Worm (Caenorhabditis elegans) whole organism, L2 larva: ENCODE data around the gene T25B2.4.
A peak's percentile ranks its signal among the peaks of the same experiment; 100 is the strongest.

Experiments used
- R02D3.7 ChIP-seq: fragments of 150-350 bp; optimal IDR thresholded peaks from 2 replicates; lab custom pipeline; 2014; ENCODE audit warnings: missing biosample characterization, missing genetic modification characterization
- ZK546.5 ChIP-seq: sonication (generic microtip); optimal IDR thresholded peaks from 2 replicates; lab custom pipeline; 2017; ENCODE audit warnings: missing biosample characterization, missing genetic modification characterization
- ama-1 ChIP-seq: fragments of 150-350 bp; optimal IDR thresholded peaks from 2 replicates; lab custom pipeline; 2018; ENCODE audit warnings: inconsistent platforms
- crh-2 ChIP-seq: sonication (generic microtip); optimal IDR thresholded peaks from 2 replicates; lab custom pipeline; 2017; ENCODE audit warnings: missing biosample characterization, missing genetic modification characterization
- elt-3 ChIP-seq: sonication (generic microtip); optimal IDR thresholded peaks from 2 replicates; lab custom pipeline; 2017; ENCODE audit warnings: missing biosample characterization, missing genetic modification characterization
- lsy-2 ChIP-seq, 2 experiments: fragments of 150-350 bp in 1 of 2; sonication (generic microtip) in 1 of 2; optimal IDR thresholded peaks; 2 replicates each; lab custom pipeline; 2014 to 2017; ENCODE audit warnings: missing biosample characterization in 2 of 2, missing genetic modification characterization in 2 of 2
- mbf-1 ChIP-seq: sonication (generic microtip); optimal IDR thresholded peaks from 2 replicates; lab custom pipeline; 2017; ENCODE audit warnings: missing biosample characterization, missing genetic modification characterization
- nhr-10 ChIP-seq: sonication (generic microtip); optimal IDR thresholded peaks from 2 replicates; lab custom pipeline; 2017; ENCODE audit warnings: missing biosample characterization, missing genetic modification characterization
- nhr-12 ChIP-seq: fragments of 150-350 bp; optimal IDR thresholded peaks from 2 replicates; lab custom pipeline; 2014; ENCODE audit warnings: missing biosample characterization, missing genetic modification characterization
- nhr-77 ChIP-seq: fragments of 150-350 bp; optimal IDR thresholded peaks from 2 replicates; lab custom pipeline; 2014; ENCODE audit warnings: missing biosample characterization, missing genetic modification characterization
- skn-1 ChIP-seq: sonication (generic microtip); optimal IDR thresholded peaks from 2 replicates; lab custom pipeline; 2017; ENCODE audit warnings: missing biosample characterization, missing genetic modification characterization
- sma-9 ChIP-seq, 2 experiments: fragments of 150-350 bp in 1 of 2; sonication (generic microtip) in 1 of 2; optimal IDR thresholded peaks; 2 replicates each; lab custom pipeline; 2014 to 2016; ENCODE audit warnings: missing genetic modification characterization in 2 of 2, mild to moderate bottlenecking in 1 of 2, missing biosample characterization in 1 of 2, missing compliant biosample characterization in 1 of 2, missing genetic modification reagents in 1 of 2, moderate library complexity in 1 of 2
- unc-39 ChIP-seq: fragments of 150-350 bp; optimal IDR thresholded peaks from 2 replicates; lab custom pipeline; 2014; ENCODE audit warnings: missing biosample characterization, missing genetic modification characterization

DNA sequence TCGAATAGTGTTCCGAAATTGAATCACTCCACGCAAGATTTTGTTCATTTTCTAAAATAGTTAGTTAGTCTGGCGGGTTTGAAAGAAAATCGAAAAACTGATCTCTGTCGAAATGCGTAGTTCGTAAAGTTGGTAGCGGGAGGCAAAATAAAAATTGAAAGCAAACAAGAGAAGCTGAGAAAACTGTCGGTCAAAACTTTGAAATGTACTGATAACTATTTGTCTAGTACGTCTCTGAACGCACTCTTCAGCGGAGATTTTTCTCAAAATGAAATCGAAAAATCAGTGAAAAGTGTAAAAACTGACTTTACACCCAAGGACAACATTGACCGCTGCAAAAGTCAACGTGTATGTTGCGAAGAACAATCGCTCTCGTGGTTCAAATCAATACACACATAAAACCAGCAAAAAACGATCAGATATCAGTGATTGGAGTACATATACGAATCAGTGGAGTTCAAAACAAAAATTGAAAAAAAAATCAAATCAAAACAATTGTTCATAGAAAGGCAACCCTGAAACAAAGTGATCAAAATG, 26.7 kb downstream of the T25B2.4 start, which contains the start of gene bca-1:
- TF ChIP-seq ama-1 (lab: Kevin White, UChicago) (peak; percentile 12), ZK546.5 (tag; lab: Kevin White, UChicago) (no peak), R02D3.7 (tag; lab: Kevin White, UChicago) (no peak), nhr-12 (no peak), skn-1 (tag; lab: Kevin White, UChicago) (no peak), nhr-77 (no peak), unc-39 (tag; lab: Kevin White, UChicago) (no peak), elt-3 (tag; lab: Kevin White, UChicago) (no peak), sma-9 (GFP tag; optimal IDR thresholded peaks at IDR 0.05; lab: Kevin White, UChicago) (peak; percentile 80), sma-9 (tag; optimal IDR thresholded peaks at IDR 0.05; lab: Kevin White, UChicago) (no peak), mbf-1 (tag; lab: Kevin White, UChicago) (no peak), crh-2 (tag; lab: Kevin White, UChicago) (peak; percentile 59), lsy-2 (tag; optimal IDR thresholded peaks at IDR 0.05; lab: Kevin White, UChicago) (peak in 1 of 2 experiments; percentile 48), nhr-10 (tag; lab: Kevin White, UChicago) (no peak)
